Fruit fly (Drosophila melanogaster) whole organism, embryonic: ENCODE measurements around the gene Bili.
A peak's percentile ranks its signal among the peaks of the same experiment; 100 is the strongest.

Experiments used
- Abd-B ChIP-seq: fragments of 200-800 bp; sonication (Bioruptor generic); optimal IDR thresholded peaks from 2 replicates; lab custom pipeline; 2018; ENCODE audit warnings: missing biosample characterization, mild to moderate bottlenecking, missing genetic modification characterization, moderate library complexity
- Ada2b ChIP-seq: fragments of 200-800 bp; sonication (Bioruptor generic); IDR thresholded peaks from 2 replicates; pipeline ENCODE4 v1.3.6; 2022; ENCODE audit warnings: missing biosample characterization, missing genetic modification characterization
- Blimp-1 ChIP-seq: fragments of 200-800 bp; sonication (Bioruptor generic); optimal IDR thresholded peaks from 3 replicates; lab custom pipeline; 2018; ENCODE audit warnings: missing biosample characterization, missing genetic modification characterization, mild to moderate bottlenecking, moderate library complexity, missing genetic modification reagents
- CG10462 ChIP-seq: fragments of 200-800 bp; sonication (Bioruptor generic); optimal IDR thresholded peaks from 2 replicates; lab custom pipeline; 2016; ENCODE audit warnings: missing biosample characterization, missing genetic modification characterization
- CG10959 ChIP-seq: fragments of 200-800 bp; sonication (Bioruptor generic); IDR thresholded peaks from 2 replicates; pipeline ENCODE4 v1.3.6; 2022; ENCODE audit warnings: missing biosample characterization, missing genetic modification characterization
- CG10979 ChIP-seq: fragments of 200-800 bp; sonication (Bioruptor generic); optimal IDR thresholded peaks from 2 replicates; lab custom pipeline; 2018; ENCODE audit warnings: missing biosample characterization, mild to moderate bottlenecking, missing genetic modification characterization, moderate library complexity
- CG11247 ChIP-seq: fragments of 200-800 bp; sonication (Bioruptor generic); IDR thresholded peaks from 2 replicates; pipeline ENCODE4 v1.3.6; 2022; ENCODE audit warnings: missing biosample characterization, missing genetic modification characterization
- CG11560 ChIP-seq: fragments of 200-800 bp; sonication (Bioruptor generic); IDR thresholded peaks from 3 replicates; pipeline ENCODE4 v1.3.6; 2022; ENCODE audit warnings: missing biosample characterization, missing genetic modification characterization
- CG12104 ChIP-seq: fragments of 200-800 bp; sonication (Bioruptor generic); optimal IDR thresholded peaks from 3 replicates; lab custom pipeline; 2016; ENCODE audit warnings: missing biosample characterization, missing genetic modification characterization
- CG13424 ChIP-seq: fragments of 200-800 bp; sonication (Bioruptor generic); optimal IDR thresholded peaks from 2 replicates; lab custom pipeline; 2019; ENCODE audit warnings: missing biosample characterization, mild to moderate bottlenecking, missing genetic modification characterization, moderate library complexity
- CG13775 ChIP-seq: fragments of 200-800 bp; sonication (Bioruptor generic); optimal IDR thresholded peaks from 3 replicates; lab custom pipeline; 2017; ENCODE audit warnings: missing biosample characterization, mild to moderate bottlenecking, missing genetic modification characterization
- CG16779 ChIP-seq: fragments of 200-800 bp; sonication (Bioruptor generic); IDR thresholded peaks from 2 replicates; pipeline ENCODE4 v1.3.6; 2022; ENCODE audit warnings: missing biosample characterization, missing genetic modification characterization
- CG16815 ChIP-seq: fragments of 200-800 bp; sonication (Bioruptor generic); optimal IDR thresholded peaks from 3 replicates; lab custom pipeline; 2017; ENCODE audit warnings: missing biosample characterization, mild to moderate bottlenecking, missing genetic modification characterization
- CG17328 ChIP-seq: fragments of 200-800 bp; sonication (Bioruptor generic); IDR thresholded peaks from 2 replicates; pipeline ENCODE4 v1.3.6; 2022; ENCODE audit warnings: missing biosample characterization, missing genetic modification characterization
- CG17359 ChIP-seq: fragments of 200-800 bp; sonication (Bioruptor generic); optimal IDR thresholded peaks from 3 replicates; lab custom pipeline; 2018; ENCODE audit warnings: missing biosample characterization, mild to moderate bottlenecking, missing genetic modification characterization, moderate library complexity
- CG2129 ChIP-seq: fragments of 200-800 bp; sonication (Bioruptor generic); IDR thresholded peaks from 2 replicates; pipeline ENCODE4 v1.3.6; 2022; ENCODE audit warnings: missing biosample characterization, missing genetic modification characterization; ENCODE audit not compliant: partially characterized antibody
- CG2678 ChIP-seq: fragments of 200-800 bp; sonication (Bioruptor generic); optimal IDR thresholded peaks from 3 replicates; lab custom pipeline; 2019; ENCODE audit warnings: missing biosample characterization, mild to moderate bottlenecking, missing genetic modification characterization, moderate library complexity
- CG2875 ChIP-seq: fragments of 200-800 bp; sonication (Bioruptor generic); optimal IDR thresholded peaks from 2 replicates; lab custom pipeline; 2017; ENCODE audit warnings: missing biosample characterization, mild to moderate bottlenecking, missing genetic modification characterization, missing genetic modification reagents
- CG31388 ChIP-seq: fragments of 200-800 bp; sonication (Bioruptor generic); optimal IDR thresholded peaks from 2 replicates; lab custom pipeline; 2016; ENCODE audit warnings: missing biosample characterization, missing genetic modification characterization
- CG34422 ChIP-seq: fragments of 200-800 bp; sonication (Bioruptor generic); IDR thresholded peaks from 3 replicates; pipeline ENCODE4 v1.3.6; 2022; ENCODE audit warnings: missing biosample characterization, missing genetic modification characterization
- CG3838 ChIP-seq: fragments of 200-800 bp; sonication (Bioruptor generic); optimal IDR thresholded peaks from 3 replicates; lab custom pipeline; 2016; ENCODE audit warnings: missing biosample characterization, missing genetic modification characterization
- CG4328 ChIP-seq: fragments of 200-800 bp; sonication (Bioruptor generic); optimal IDR thresholded peaks from 3 replicates; lab custom pipeline; 2017; ENCODE audit warnings: missing biosample characterization, missing genetic modification reagents, missing genetic modification characterization
- CG6175 ChIP-seq: fragments of 200-800 bp; sonication (Bioruptor generic); IDR thresholded peaks from 3 replicates; pipeline ENCODE4 v1.3.6; 2022; ENCODE audit warnings: missing biosample characterization, missing genetic modification characterization
- CG8089 ChIP-seq: fragments of 200-800 bp; sonication (Bioruptor generic); optimal IDR thresholded peaks from 3 replicates; lab custom pipeline; 2016; ENCODE audit warnings: missing biosample characterization, missing genetic modification characterization
- CG8924 ChIP-seq: fragments of 200-800 bp; optimal IDR thresholded peaks from 3 replicates; lab custom pipeline; 2019; ENCODE audit warnings: missing biosample characterization, mild to moderate bottlenecking, missing genetic modification characterization, moderate library complexity
- CG9609 ChIP-seq: fragments of 200-800 bp; sonication (Bioruptor generic); optimal IDR thresholded peaks from 3 replicates; lab custom pipeline; 2016; ENCODE audit warnings: missing biosample characterization, missing genetic modification characterization
- Deaf1 ChIP-seq: fragments of 200-800 bp; optimal IDR thresholded peaks from 3 replicates; lab custom pipeline; 2019; ENCODE audit warnings: missing biosample characterization, mild to moderate bottlenecking, missing genetic modification characterization, moderate library complexity
- Dek ChIP-seq: fragments of 200-800 bp; sonication (Bioruptor generic); optimal IDR thresholded peaks from 3 replicates; lab custom pipeline; 2019; ENCODE audit warnings: missing biosample characterization, mild to moderate bottlenecking, missing genetic modification characterization, moderate library complexity
- Elba2 ChIP-seq: fragments of 200-800 bp; sonication (Bioruptor generic); optimal IDR thresholded peaks from 3 replicates; lab custom pipeline; 2016; ENCODE audit warnings: missing biosample characterization, missing genetic modification characterization
- Gug ChIP-seq: fragments of 200-800 bp; sonication (Bioruptor generic); IDR thresholded peaks from 4 replicates; pipeline ENCODE4 v1.3.6; 2022; ENCODE audit warnings: missing biosample characterization, missing genetic modification characterization
- Hr78 ChIP-seq, 2 experiments: fragments of 200-800 bp in 1 of 2; fragments of >200 bp in 1 of 2; sonication (Bioruptor generic) in 1 of 2; optimal IDR thresholded peaks; 2 replicates each; lab custom pipeline; 2017 to 2019; ENCODE audit warnings: missing biosample characterization in 2 of 2, missing genetic modification characterization in 2 of 2, mild to moderate bottlenecking in 1 of 2, moderate library complexity in 1 of 2
- Hsf ChIP-seq: fragments of 200-800 bp; sonication (Bioruptor generic); optimal IDR thresholded peaks from 3 replicates; lab custom pipeline; 2016; ENCODE audit warnings: missing biosample characterization, missing genetic modification characterization
- Pdp1 ChIP-seq, 2 experiments: fragments of 200-800 bp; sonication (Bioruptor generic); optimal IDR thresholded peaks; 3 replicates each; lab custom pipeline; 2016; ENCODE audit warnings: missing biosample characterization in 2 of 2, missing genetic modification characterization in 2 of 2, mild to moderate bottlenecking in 1 of 2, moderate library complexity in 1 of 2
- TFAM ChIP-seq: fragments of 200-800 bp; sonication (Bioruptor generic); optimal IDR thresholded peaks from 2 replicates; lab custom pipeline; 2017; ENCODE audit warnings: missing biosample characterization, missing genetic modification characterization, inconsistent platforms
- aop ChIP-seq: fragments of 200-800 bp; sonication (Bioruptor generic); IDR thresholded peaks from 2 replicates; pipeline ENCODE4 v1.3.6; 2022; ENCODE audit warnings: missing biosample characterization, missing genetic modification characterization
- az2 ChIP-seq: fragments of 200-800 bp; sonication (Bioruptor generic); optimal IDR thresholded peaks from 3 replicates; lab custom pipeline; 2016; ENCODE audit warnings: missing biosample characterization, missing genetic modification characterization
- cato ChIP-seq: fragments of 200-800 bp; sonication (Bioruptor generic); optimal IDR thresholded peaks from 2 replicates; lab custom pipeline; 2016; ENCODE audit warnings: missing biosample characterization, missing genetic modification characterization, borderline replicate concordance
- chm ChIP-seq: fragments of 200-800 bp; sonication (Bioruptor generic); IDR thresholded peaks from 2 replicates; pipeline ENCODE4 v1.3.6; 2022; ENCODE audit warnings: missing biosample characterization, missing genetic modification characterization
- chn ChIP-seq: fragments of 200-800 bp; sonication (Bioruptor generic); optimal IDR thresholded peaks from 2 replicates; lab custom pipeline; 2016; ENCODE audit warnings: missing biosample characterization, missing genetic modification characterization
- dm ChIP-seq: fragments of 200-800 bp; sonication (Bioruptor generic); optimal IDR thresholded peaks from 3 replicates; lab custom pipeline; 2016; ENCODE audit warnings: missing biosample characterization, missing genetic modification characterization
- ewg ChIP-seq: fragments of 200-800 bp; sonication (Bioruptor generic); optimal IDR thresholded peaks from 3 replicates; lab custom pipeline; 2017; ENCODE audit warnings: mild to moderate bottlenecking, missing biosample characterization, missing genetic modification reagents, missing genetic modification characterization
- mirr ChIP-seq: fragments of 200-800 bp; sonication (Bioruptor generic); optimal IDR thresholded peaks from 3 replicates; lab custom pipeline; 2018; ENCODE audit warnings: missing biosample characterization, mild to moderate bottlenecking, missing genetic modification characterization
- org-1 ChIP-seq: fragments of 200-800 bp; sonication (Bioruptor generic); optimal IDR thresholded peaks from 2 replicates; lab custom pipeline; 2017; ENCODE audit warnings: missing biosample characterization, missing genetic modification characterization
- psq ChIP-seq: fragments of 200-800 bp; sonication (Bioruptor generic); optimal IDR thresholded peaks from 2 replicates; lab custom pipeline; 2017; ENCODE audit warnings: missing biosample characterization, missing genetic modification characterization
- ro ChIP-seq: fragments of 200-800 bp; sonication (Bioruptor generic); IDR thresholded peaks from 2 replicates; pipeline ENCODE4 v1.3.6; 2022; ENCODE audit warnings: missing biosample characterization, missing genetic modification characterization
- sim ChIP-seq: fragments of 200-800 bp; sonication (Bioruptor generic); IDR thresholded peaks from 2 replicates; pipeline ENCODE4 v1.3.6; 2022; ENCODE audit warnings: missing biosample characterization, missing genetic modification characterization
- ssp ChIP-seq: fragments of 200-800 bp; sonication (Bioruptor generic); IDR thresholded peaks from 2 replicates; pipeline ENCODE4 v1.3.6; 2022; ENCODE audit warnings: missing biosample characterization, missing genetic modification characterization
- tup ChIP-seq: fragments of 200-800 bp; sonication (Bioruptor generic); optimal IDR thresholded peaks from 2 replicates; lab custom pipeline; 2016; ENCODE audit warnings: missing biosample characterization, mild to moderate bottlenecking, missing genetic modification characterization, moderate library complexity
- usp ChIP-seq: fragments of >200 bp; optimal IDR thresholded peaks from 2 replicates; lab custom pipeline; 2017; ENCODE audit warnings: missing biosample characterization, missing genetic modification characterization
- wek ChIP-seq: fragments of 200-800 bp; sonication (Bioruptor generic); optimal IDR thresholded peaks from 3 replicates; lab custom pipeline; 2018; ENCODE audit warnings: missing biosample characterization, mild to moderate bottlenecking, missing genetic modification characterization, moderate library complexity
- zen ChIP-seq: fragments of 200-800 bp; sonication (Bioruptor generic); optimal IDR thresholded peaks from 3 replicates; lab custom pipeline; 2018; ENCODE audit warnings: missing biosample characterization, mild to moderate bottlenecking, missing genetic modification characterization, moderate library complexity

Bili gene

DNA sequence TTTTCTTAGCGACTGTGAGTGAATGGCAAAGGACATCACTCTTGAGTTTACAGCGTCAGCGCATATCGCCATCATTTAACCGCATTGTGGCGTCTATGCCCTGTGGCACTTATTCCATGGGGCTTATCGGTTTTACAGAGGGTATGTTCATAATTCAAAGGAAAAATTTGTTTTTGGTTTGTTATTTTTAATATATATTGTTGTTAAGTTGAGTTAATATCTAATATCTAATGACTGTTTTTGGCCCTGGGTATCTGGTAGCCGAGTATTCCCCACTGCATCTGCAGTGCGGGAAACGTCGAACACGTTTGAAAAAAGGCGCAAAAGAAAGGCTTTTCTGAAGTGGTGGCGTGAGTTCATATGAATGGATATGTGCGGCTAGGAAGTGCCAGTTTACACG, 47.4 kb downstream of the Bili start (continued):
- TF ChIP-seq CG2678 (tag; lab: Kevin White, UChicago), result peak; percentile 6
- TF ChIP-seq CG10462 (GFP tag; lab: Kevin White, UChicago), result peak; percentile 62
- TF ChIP-seq Pdp1 (GFP tag; optimal IDR thresholded peaks at IDR 0.05; lab: Kevin White, UChicago), result no peak
- peak; percentile 60 for TF ChIP-seq Ada2b (GFP tag; lab: Robert Waterston, UW)
- TF ChIP-seq CG10959 (GFP tag; lab: Robert Waterston, UW), result peak; percentile 50
- TF ChIP-seq CG2129 (GFP tag; lab: Robert Waterston, UW), result no peak
- peak; percentile 12 for TF ChIP-seq CG12104 (GFP tag; lab: Kevin White, UChicago)
- no peak for TF ChIP-seq CG16779 (GFP tag; lab: Robert Waterston, UW)
- peak; percentile 77 for TF ChIP-seq CG13775 (GFP tag; lab: Kevin White, UChicago)
- TF ChIP-seq Dek, result no peak
- TF ChIP-seq ro (GFP tag; lab: Robert Waterston, UW), result peak; percentile 49; the same call in 1 of the 2 replicates
- TF ChIP-seq CG11247 (GFP tag; lab: Robert Waterston, UW), result 0 out of 2 replicates have a peak, but pooled peaks have one; percentile 46
- 0 out of 4 replicates have a peak, but pooled peaks have one; percentile 15 for TF ChIP-seq Gug (GFP tag; lab: Robert Waterston, UW)
- peak; percentile 75 for TF ChIP-seq Elba2
- TF ChIP-seq CG31388 (GFP tag; lab: Kevin White, UChicago), result no peak
- TF ChIP-seq CG11560 (tag; lab: Robert Waterston, UW), result no peak; the same call in 2 of the 3 replicates
- TF ChIP-seq CG6175 (GFP tag; lab: Robert Waterston, UW), result no peak
- TF ChIP-seq CG2875 (GFP tag; lab: Kevin White, UChicago), result peak; percentile 11
- peak; percentile 16 for TF ChIP-seq cato (GFP tag; lab: Kevin White, UChicago)
- peak; percentile 27 for TF ChIP-seq CG9609 (GFP tag; lab: Kevin White, UChicago)
- TF ChIP-seq CG16815, result peak; percentile 90
- peak; percentile 92 for TF ChIP-seq CG17328 (GFP tag; lab: Robert Waterston, UW)
- TF ChIP-seq ewg, result peak; percentile 60
- peak; percentile 68 for TF ChIP-seq CG13424 (tag; lab: Kevin White, UChicago)
- peak; percentile 83 for TF ChIP-seq az2 (GFP tag; lab: Kevin White, UChicago)
- peak; percentile 43 for TF ChIP-seq tup (GFP tag; lab: Kevin White, UChicago)
- TF ChIP-seq CG3838 (GFP tag; lab: Kevin White, UChicago), result peak; percentile 32
- TF ChIP-seq mirr (GFP tag; lab: Kevin White, UChicago), result no peak
- peak; percentile 80 for TF ChIP-seq Hsf (GFP tag; lab: Kevin White, UChicago)
- TF ChIP-seq dm (GFP tag; lab: Kevin White, UChicago), result no peak
- no peak for TF ChIP-seq wek (GFP tag; lab: Kevin White, UChicago)
- peak; percentile 49 for TF ChIP-seq CG10979 (tag; lab: Kevin White, UChicago)
- TF ChIP-seq org-1 (GFP tag; lab: Kevin White, UChicago), result peak; percentile 22
- TF ChIP-seq aop (GFP tag; lab: Robert Waterston, UW), result 0 out of 2 replicates have a peak, but pooled peaks have one; percentile 8
- TF ChIP-seq psq (GFP tag; lab: Kevin White, UChicago), result peak; percentile 25
- no peak for TF ChIP-seq CG4328 (GFP tag; lab: Kevin White, UChicago)
- peak; percentile 2 for TF ChIP-seq Abd-B (GFP tag; lab: Kevin White, UChicago)
- TF ChIP-seq Blimp-1 (GFP tag; lab: Kevin White, UChicago), result peak; percentile 56
- TF ChIP-seq CG17359 (tag; lab: Kevin White, UChicago), result peak; percentile 58
- TF ChIP-seq usp, result no peak
- peak; percentile 73 for TF ChIP-seq CG8924
- TF ChIP-seq zen (tag; lab: Kevin White, UChicago), result peak; percentile 51
- TF ChIP-seq ssp, result peak; percentile 37; the same call in 1 of the 2 replicates
- no peak for TF ChIP-seq TFAM
- no peak for TF ChIP-seq sim (GFP tag; lab: Robert Waterston, UW)
- peak; percentile 83 for TF ChIP-seq chm
- TF ChIP-seq CG34422 (GFP tag; lab: Robert Waterston, UW), result peak; percentile 77; the same call in 2 of the 3 replicates
- TF ChIP-seq Hr78 (GFP tag; optimal IDR thresholded peaks at IDR 0.05; lab: Kevin White, UChicago), result no peak
- peak; percentile 43 for TF ChIP-seq CG8089
- TF ChIP-seq chn (GFP tag; lab: Kevin White, UChicago), result peak; percentile 89
- no peak for TF ChIP-seq Deaf1 (tag; lab: Kevin White, UChicago)
